Worm (Caenorhabditis elegans) whole organism, mixed stage, embryonic: ENCODE measurements around the gene Y59A8A.8.
"Not testable (repeated sequence)": the region's sequence is repeated elsewhere in the genome, so short reads cannot be mapped to it uniquely, and the experiment has no call there.

Experiments
- bed-3 ChIP-seq: fragments of 200-800 bp; sonication (Bioruptor generic); optimal IDR thresholded peaks from 3 replicates; lab custom pipeline; 2018; ENCODE audit warnings: mild to moderate bottlenecking, missing genetic modification characterization, moderate library complexity, missing compliant biosample characterization
- blmp-1 ChIP-seq: fragments of 150-350 bp; optimal IDR thresholded peaks from 2 replicates; lab custom pipeline; 2014; ENCODE audit warnings: missing biosample characterization, missing genetic modification characterization
- ceh-39 ChIP-seq: fragments of 150-350 bp; optimal IDR thresholded peaks from 2 replicates; lab custom pipeline; 2014; ENCODE audit warnings: missing biosample characterization, missing genetic modification characterization
- ceh-43 ChIP-seq: fragments of 200-800 bp; sonication (Bioruptor generic); optimal IDR thresholded peaks from 2 replicates; lab custom pipeline; 2018; ENCODE audit warnings: mild to moderate bottlenecking, missing genetic modification characterization, moderate library complexity, missing compliant biosample characterization
- ceh-83 ChIP-seq: fragments of 200-800 bp; sonication (Bioruptor generic); optimal IDR thresholded peaks from 2 replicates; lab custom pipeline; 2018; ENCODE audit warnings: mild to moderate bottlenecking, missing genetic modification characterization, missing compliant biosample characterization
- ces-1 ChIP-seq: fragments of 150-350 bp; optimal IDR thresholded peaks from 2 replicates; lab custom pipeline; 2014; ENCODE audit warnings: missing biosample characterization, missing genetic modification reagents, missing genetic modification characterization
- cnd-1 ChIP-seq: fragments of 200-800 bp; sonication (Bioruptor generic); optimal IDR thresholded peaks from 2 replicates; lab custom pipeline; 2018; ENCODE audit warnings: mild to moderate bottlenecking, missing genetic modification characterization, missing compliant biosample characterization
- elt-1 ChIP-seq: sonication (generic microtip); optimal IDR thresholded peaks from 2 replicates; lab custom pipeline; 2017; ENCODE audit warnings: missing genetic modification characterization, mild to moderate bottlenecking, missing compliant biosample characterization, antibody characterized with exemption, moderate library complexity, borderline replicate concordance; ENCODE audit not compliant: insufficient read depth
- elt-3 ChIP-seq: fragments of 150-350 bp; optimal IDR thresholded peaks from 2 replicates; lab custom pipeline; 2014; ENCODE audit warnings: missing biosample characterization, missing genetic modification characterization
- flh-1 ChIP-seq: fragments of 200-800 bp; sonication (Bioruptor generic); optimal IDR thresholded peaks from 2 replicates; lab custom pipeline; 2018; ENCODE audit warnings: mild to moderate bottlenecking, missing genetic modification characterization, moderate library complexity, missing compliant biosample characterization
- ham-2 ChIP-seq: fragments of 200-800 bp; sonication (Bioruptor generic); optimal IDR thresholded peaks from 2 replicates; lab custom pipeline; 2018; ENCODE audit warnings: mild to moderate bottlenecking, missing genetic modification characterization, missing compliant biosample characterization
- hlh-1 ChIP-seq: fragments of 150-350 bp; optimal IDR thresholded peaks from 2 replicates; lab custom pipeline; 2014; ENCODE audit warnings: missing biosample characterization, missing genetic modification reagents, missing genetic modification characterization
- lin-32 ChIP-seq: fragments of 200-800 bp; sonication (Bioruptor generic); optimal IDR thresholded peaks from 2 replicates; lab custom pipeline; 2018; ENCODE audit warnings: mild to moderate bottlenecking, missing genetic modification characterization, missing compliant biosample characterization
- lsy-2 ChIP-seq: fragments of 150-350 bp; optimal IDR thresholded peaks from 2 replicates; lab custom pipeline; 2014; ENCODE audit warnings: missing biosample characterization, missing genetic modification characterization
- mab-5 ChIP-seq: fragments of 150-350 bp; optimal IDR thresholded peaks from 2 replicates; lab custom pipeline; 2014; ENCODE audit warnings: missing biosample characterization, missing genetic modification characterization
- mep-1 ChIP-seq: fragments of 150-350 bp; optimal IDR thresholded peaks from 2 replicates; lab custom pipeline; 2017; ENCODE audit warnings: missing biosample characterization, missing genetic modification reagents, missing genetic modification characterization, inconsistent platforms
- mls-2 ChIP-seq: sonication (generic microtip); optimal IDR thresholded peaks from 2 replicates; lab custom pipeline; 2016; ENCODE audit warnings: mild to moderate bottlenecking, missing genetic modification characterization, moderate library complexity, missing compliant biosample characterization
- nhr-12 ChIP-seq: fragments of 150-350 bp; optimal IDR thresholded peaks from 2 replicates; lab custom pipeline; 2014; ENCODE audit warnings: missing biosample characterization, missing genetic modification characterization
- nhr-2 ChIP-seq: fragments of 150-350 bp; optimal IDR thresholded peaks from 2 replicates; lab custom pipeline; 2014; ENCODE audit warnings: missing biosample characterization, missing genetic modification characterization
- nhr-237 ChIP-seq: fragments of 150-350 bp; optimal IDR thresholded peaks from 2 replicates; lab custom pipeline; 2014; ENCODE audit warnings: missing biosample characterization, missing genetic modification characterization
- pha-4 ChIP-seq: fragments of 150-350 bp; optimal IDR thresholded peaks from 2 replicates; lab custom pipeline; 2018; ENCODE audit warnings: missing biosample characterization, missing genetic modification reagents, missing genetic modification characterization
- sem-2 ChIP-seq: fragments of 200-800 bp; sonication (Bioruptor generic); optimal IDR thresholded peaks from 2 replicates; lab custom pipeline; 2018; ENCODE audit warnings: mild to moderate bottlenecking, missing genetic modification characterization, missing compliant biosample characterization
- snpc-4 ChIP-seq: fragments of 150-350 bp; optimal IDR thresholded peaks from 2 replicates; lab custom pipeline; 2014; ENCODE audit warnings: missing biosample characterization, missing genetic modification characterization
- sptf-1 ChIP-seq: sonication (generic microtip); optimal IDR thresholded peaks from 2 replicates; lab custom pipeline; 2017; ENCODE audit warnings: mild to moderate bottlenecking, missing genetic modification characterization, moderate library complexity, missing compliant biosample characterization
- tbx-8 ChIP-seq: fragments of 200-800 bp; sonication (Bioruptor generic); optimal IDR thresholded peaks from 2 replicates; lab custom pipeline; 2018; ENCODE audit warnings: mild to moderate bottlenecking, missing genetic modification characterization, moderate library complexity, missing compliant biosample characterization
- unc-120 ChIP-seq: sonication (generic microtip); optimal IDR thresholded peaks from 2 replicates; lab custom pipeline; 2017; ENCODE audit warnings: missing genetic modification characterization, missing compliant biosample characterization; ENCODE audit not compliant: poor library complexity, severe bottlenecking
- unc-39 ChIP-seq: fragments of 150-350 bp; optimal IDR thresholded peaks from 2 replicates; lab custom pipeline; 2014; ENCODE audit warnings: missing biosample characterization, missing genetic modification characterization
- unc-62 ChIP-seq: fragments of 150-350 bp; optimal IDR thresholded peaks from 2 replicates; lab custom pipeline; 2014; ENCODE audit warnings: missing biosample characterization, missing genetic modification reagents, missing genetic modification characterization
- zip-8 ChIP-seq: fragments of 150-350 bp; optimal IDR thresholded peaks from 2 replicates; lab custom pipeline; 2014; ENCODE audit warnings: missing biosample characterization, missing genetic modification characterization
- ztf-11 ChIP-seq: fragments of 150-350 bp; optimal IDR thresholded peaks from 2 replicates; lab custom pipeline; 2014; ENCODE audit warnings: missing biosample characterization, missing genetic modification characterization

Y59A8A.8 gene

DNA sequence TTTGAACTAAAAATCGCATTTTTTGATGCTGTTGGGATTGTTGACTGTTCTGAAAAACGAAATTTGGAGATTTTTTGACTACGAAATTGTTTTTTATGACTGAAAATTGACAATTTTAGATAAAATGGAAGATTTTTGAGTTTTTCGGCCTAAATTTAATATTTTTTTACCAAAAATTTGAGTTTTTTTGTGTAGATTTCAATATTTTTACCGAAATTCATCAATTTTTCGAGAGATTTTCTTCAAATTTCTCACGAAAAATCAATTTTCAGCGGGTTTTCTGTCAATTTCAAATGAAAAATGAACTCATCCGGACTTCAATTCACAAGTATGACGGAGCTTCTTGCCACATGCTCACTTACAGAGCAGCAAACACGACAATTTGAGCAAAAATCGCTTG is at the start of gene Y59A8A.8:
Gene Y59A8A.8, plus strand, starts transcription at position 301 of the 400 bp plus-strand sequence.
- TF ChIP-seq hlh-1; ztf-11 (tag; lab: Kevin White, UChicago); tbx-8 (GFP tag; lab: Kevin White, UChicago): not testable (repeated sequence)

DNA sequence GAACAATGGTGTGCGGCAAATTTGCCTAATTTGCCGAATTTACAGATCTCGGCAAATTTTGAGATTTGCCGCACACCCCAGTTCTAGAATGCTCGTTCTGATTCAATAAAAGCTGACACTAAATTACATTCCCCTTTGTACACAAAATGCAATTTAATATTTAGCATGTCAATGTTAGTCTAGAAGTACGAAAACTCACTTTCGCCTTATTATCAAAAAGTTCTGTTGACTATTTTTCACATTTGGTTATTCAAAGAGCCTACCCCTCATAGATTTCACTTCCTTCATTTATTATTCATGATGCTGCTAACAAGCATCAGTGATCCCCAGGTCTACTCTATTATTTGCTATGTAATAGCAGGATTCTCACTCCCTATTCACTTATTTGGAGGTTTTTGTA is 46.8 kb upstream of the Y59A8A.8 start, which contains the start of gene srh-298:
Gene srh-298, plus strand, starts transcription at position 301 of the 400 bp plus-strand sequence.
- TF ChIP-seq sem-2 (GFP tag; lab: Kevin White, UChicago): no peak
- TF ChIP-seq blmp-1 (tag; lab: Kevin White, UChicago): no peak
- no peak for TF ChIP-seq unc-62 (GFP tag; lab: Kevin White, UChicago)
- no peak for TF ChIP-seq ces-1
- TF ChIP-seq pha-4 (tag; lab: Kevin White, UChicago): no peak
- no peak for TF ChIP-seq flh-1
- no peak for TF ChIP-seq cnd-1
- TF ChIP-seq nhr-237: no peak
- no peak for TF ChIP-seq ham-2 (GFP tag; lab: Kevin White, UChicago)

DNA sequence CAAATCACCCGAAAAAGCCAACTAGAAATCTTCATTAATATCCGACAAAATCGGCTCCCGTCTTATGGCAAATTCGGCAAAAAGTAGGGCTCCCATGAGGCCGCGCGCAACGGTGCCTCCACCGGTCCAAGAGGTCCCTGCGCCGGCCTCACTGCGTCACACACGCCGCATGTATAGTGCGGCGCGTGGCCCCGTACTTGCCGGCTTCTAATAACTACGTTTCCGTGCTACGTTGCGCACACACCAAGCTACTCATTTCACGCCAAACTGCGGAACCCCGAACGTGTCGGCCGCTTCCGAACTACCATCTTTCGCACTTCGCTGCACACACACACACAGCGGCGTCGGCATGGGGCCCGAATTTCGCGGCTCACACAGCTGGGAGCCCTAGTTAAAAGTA is 45.7 kb upstream of the Y59A8A.8 start:
- TF ChIP-seq nhr-237 (no peak), zip-8 (tag; lab: Kevin White, UChicago) (no peak), unc-120 (no peak), bed-3 (GFP tag; lab: Kevin White, UChicago) (no peak), snpc-4 (tag; lab: Kevin White, UChicago) (no peak), cnd-1 (no peak), nhr-2 (no peak), nhr-12 (tag; lab: Kevin White, UChicago) (no peak), ztf-11 (tag; lab: Kevin White, UChicago) (no peak), unc-39 (no peak)

DNA sequence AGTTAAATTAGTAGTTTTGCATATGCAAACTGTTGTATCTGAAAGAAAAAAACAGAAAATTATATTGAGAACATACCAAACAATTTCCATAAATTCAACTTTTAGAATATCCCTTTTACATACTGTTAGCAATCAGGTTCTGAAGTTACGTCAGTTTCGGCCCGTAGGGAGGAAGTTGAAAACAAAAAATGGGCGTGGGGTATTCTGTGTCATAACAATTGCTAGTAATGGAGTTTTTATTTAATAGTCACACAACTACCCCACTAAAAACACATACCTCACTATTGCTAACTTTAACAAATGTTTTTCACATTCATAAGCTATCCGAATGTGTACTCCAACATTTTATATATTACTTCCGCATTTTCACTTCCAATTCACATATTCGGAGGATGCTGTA is 43.6 kb upstream of the Y59A8A.8 start, which contains the start of gene srh-300:
Gene srh-300, plus strand, starts transcription at position 301 of the 400 bp plus-strand sequence.
- TF ChIP-seq ces-1 (no peak), nhr-237 (no peak), blmp-1 (tag; lab: Kevin White, UChicago) (no peak), unc-62 (GFP tag; lab: Kevin White, UChicago) (no peak), lin-32 (GFP tag; lab: Kevin White, UChicago) (no peak), ceh-43 (GFP tag; lab: Kevin White, UChicago) (no peak), ceh-83 (GFP tag; lab: Kevin White, UChicago) (no peak), sptf-1 (tag; lab: Kevin White, UChicago) (no peak), elt-1 (no peak)

DNA sequence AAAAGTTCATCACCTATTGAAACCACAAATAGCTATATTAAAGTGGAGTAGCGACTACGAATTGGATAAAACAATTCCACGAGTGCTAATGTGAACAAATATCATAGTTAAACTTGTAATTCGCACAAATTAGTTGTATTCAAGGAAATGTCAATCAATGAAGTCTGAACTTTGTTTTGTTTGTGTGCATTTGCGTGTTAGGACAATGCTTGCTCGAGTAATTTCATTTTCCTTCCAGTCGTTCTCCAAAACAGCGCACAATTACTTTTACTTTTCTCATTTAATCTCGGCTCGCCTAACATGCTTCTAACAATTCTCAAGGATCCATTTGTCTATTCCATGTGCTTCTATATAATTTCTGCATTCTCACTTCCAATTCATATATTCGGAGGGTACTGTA is 40.8 kb upstream of the Y59A8A.8 start, which contains the start of gene srh-301:
Gene srh-301, plus strand, starts transcription at position 301 of the 400 bp plus-strand sequence.
- no peak for TF ChIP-seq ceh-43 (GFP tag; lab: Kevin White, UChicago)
- TF ChIP-seq pha-4 (tag; lab: Kevin White, UChicago): no peak
- no peak for TF ChIP-seq blmp-1 (tag; lab: Kevin White, UChicago)
- TF ChIP-seq nhr-2: no peak
- TF ChIP-seq sem-2 (GFP tag; lab: Kevin White, UChicago): no peak
- no peak for TF ChIP-seq unc-39
- TF ChIP-seq mep-1 (tag; lab: Kevin White, UChicago): no peak
- no peak for TF ChIP-seq cnd-1
- TF ChIP-seq nhr-237: no peak
- TF ChIP-seq flh-1: no peak
- TF ChIP-seq lin-32 (GFP tag; lab: Kevin White, UChicago): no peak
- TF ChIP-seq elt-3 (tag; lab: Kevin White, UChicago): no peak
- no peak for TF ChIP-seq unc-62 (GFP tag; lab: Kevin White, UChicago)
- no peak for TF ChIP-seq sptf-1 (tag; lab: Kevin White, UChicago)
- no peak for TF ChIP-seq snpc-4 (tag; lab: Kevin White, UChicago)

DNA sequence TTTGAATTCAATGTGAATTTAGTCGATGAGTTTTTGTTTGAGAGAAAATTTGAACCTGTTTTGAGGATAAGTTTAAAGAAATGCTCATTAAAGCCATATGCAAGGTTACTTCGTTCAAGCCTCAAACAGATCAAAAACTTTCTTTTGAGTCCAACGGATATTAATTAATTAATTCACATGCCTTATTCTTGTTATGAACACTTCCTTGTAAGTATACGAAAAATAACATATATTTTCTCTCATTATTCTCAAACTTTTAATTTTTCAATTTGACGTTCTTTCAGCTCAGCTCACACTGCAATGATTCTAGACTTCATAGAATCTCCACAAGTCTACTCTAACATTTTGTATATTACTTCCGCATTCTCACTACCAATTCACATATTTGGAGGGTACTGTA is 37.1 kb upstream of the Y59A8A.8 start, which contains the start of gene srh-304:
Gene srh-304, plus strand, starts transcription at position 301 of the 400 bp plus-strand sequence.
- TF ChIP-seq unc-120 (no peak), hlh-1 (no peak), lsy-2 (tag; lab: Kevin White, UChicago) (no peak), mab-5 (tag; lab: Kevin White, UChicago) (no peak), blmp-1 (tag; lab: Kevin White, UChicago) (no peak), snpc-4 (tag; lab: Kevin White, UChicago) (no peak), ceh-39 (tag; lab: Kevin White, UChicago) (no peak), mls-2 (tag; lab: Kevin White, UChicago) (no peak), nhr-237 (no peak), sptf-1 (tag; lab: Kevin White, UChicago) (no peak), ceh-83 (GFP tag; lab: Kevin White, UChicago) (no peak), mep-1 (tag; lab: Kevin White, UChicago) (no peak), unc-62 (GFP tag; lab: Kevin White, UChicago) (no peak), ztf-11 (tag; lab: Kevin White, UChicago) (no peak)
